Fruit fly (Drosophila melanogaster) whole organism, embryonic: ENCODE measurements around the gene Pep.

ENCODE experiments used
- Antp ChIP-seq: fragments of 200-800 bp; sonication (Bioruptor generic); optimal IDR thresholded peaks from 3 replicates; lab custom pipeline; 2016; ENCODE audit warnings: missing biosample characterization, missing genetic modification characterization
- B-H1 ChIP-seq: fragments of 200-800 bp; sonication (Bioruptor generic); IDR thresholded peaks from 3 replicates; pipeline ENCODE4 v1.3.6; 2022; ENCODE audit warnings: missing biosample characterization, missing genetic modification characterization
- Bteb2 ChIP-seq: fragments of 200-800 bp; sonication (Bioruptor generic); optimal IDR thresholded peaks from 2 replicates; lab custom pipeline; 2016; ENCODE audit warnings: missing biosample characterization, missing genetic modification characterization
- C15 ChIP-seq: fragments of 200-800 bp; sonication (Bioruptor generic); IDR thresholded peaks from 3 replicates; pipeline ENCODE4 v1.3.6; 2022; ENCODE audit warnings: missing biosample characterization, missing genetic modification characterization
- CG10274 ChIP-seq: fragments of 200-800 bp; sonication (Bioruptor generic); optimal IDR thresholded peaks from 3 replicates; lab custom pipeline; 2017; ENCODE audit warnings: missing biosample characterization, mild to moderate bottlenecking, missing genetic modification characterization
- CG11504 ChIP-seq: fragments of 200-800 bp; sonication (Bioruptor generic); optimal IDR thresholded peaks from 3 replicates; lab custom pipeline; 2019; ENCODE audit warnings: missing biosample characterization, mild to moderate bottlenecking, missing genetic modification characterization, moderate library complexity
- CG12391 ChIP-seq: fragments of 200-800 bp; sonication (Bioruptor generic); optimal IDR thresholded peaks from 3 replicates; lab custom pipeline; 2018; ENCODE audit warnings: missing biosample characterization, mild to moderate bottlenecking, missing genetic modification characterization, moderate library complexity
- CG15011 ChIP-seq: fragments of 200-800 bp; sonication (Bioruptor generic); optimal IDR thresholded peaks from 3 replicates; lab custom pipeline; 2018; ENCODE audit warnings: missing biosample characterization, mild to moderate bottlenecking, missing genetic modification characterization
- CG15696 ChIP-seq: fragments of 200-800 bp; sonication (Bioruptor generic); optimal IDR thresholded peaks from 2 replicates; lab custom pipeline; 2019; ENCODE audit warnings: missing biosample characterization, mild to moderate bottlenecking, missing genetic modification characterization, moderate library complexity
- CG1647 ChIP-seq: fragments of 200-800 bp; sonication (Bioruptor generic); optimal IDR thresholded peaks from 3 replicates; lab custom pipeline; 2016; ENCODE audit warnings: missing biosample characterization, missing genetic modification characterization
- CG16813 ChIP-seq: fragments of 200-800 bp; sonication (Bioruptor generic); IDR thresholded peaks from 3 replicates; pipeline ENCODE4 v1.3.6; 2022; ENCODE audit warnings: missing biosample characterization, missing genetic modification characterization; ENCODE audit not compliant: partially characterized antibody
- CG16863 ChIP-seq: fragments of 200-800 bp; sonication (Bioruptor generic); optimal IDR thresholded peaks from 3 replicates; lab custom pipeline; 2016; ENCODE audit warnings: missing biosample characterization, missing genetic modification characterization
- CG17328 ChIP-seq: fragments of 200-800 bp; sonication (Bioruptor generic); IDR thresholded peaks from 2 replicates; pipeline ENCODE4 v1.3.6; 2022; ENCODE audit warnings: missing biosample characterization, missing genetic modification characterization
- CG2129 ChIP-seq: fragments of 200-800 bp; sonication (Bioruptor generic); IDR thresholded peaks from 2 replicates; pipeline ENCODE4 v1.3.6; 2022; ENCODE audit warnings: missing biosample characterization, missing genetic modification characterization; ENCODE audit not compliant: partially characterized antibody
- CG2889 ChIP-seq: fragments of 200-800 bp; sonication (Bioruptor generic); IDR thresholded peaks from 3 replicates; pipeline ENCODE4 v1.3.6; 2022; ENCODE audit warnings: missing biosample characterization, missing genetic modification characterization
- CG33557 ChIP-seq: fragments of 200-800 bp; sonication (Bioruptor generic); optimal IDR thresholded peaks from 2 replicates; lab custom pipeline; 2019; ENCODE audit warnings: missing biosample characterization, mild to moderate bottlenecking, missing genetic modification characterization, moderate library complexity
- CG42726 ChIP-seq: fragments of 200-800 bp; sonication (Bioruptor generic); IDR thresholded peaks from 2 replicates; pipeline ENCODE4 v1.3.6; 2022; ENCODE audit warnings: missing biosample characterization, missing genetic modification characterization; ENCODE audit not compliant: partially characterized antibody
- CG4820 ChIP-seq: fragments of 200-800 bp; sonication (Bioruptor generic); optimal IDR thresholded peaks from 3 replicates; lab custom pipeline; 2016; ENCODE audit warnings: missing biosample characterization, missing genetic modification characterization
- CG6175 ChIP-seq: fragments of 200-800 bp; sonication (Bioruptor generic); IDR thresholded peaks from 3 replicates; pipeline ENCODE4 v1.3.6; 2022; ENCODE audit warnings: missing biosample characterization, missing genetic modification characterization
- CG6683 ChIP-seq: fragments of 200-800 bp; sonication (Bioruptor generic); optimal IDR thresholded peaks from 2 replicates; lab custom pipeline; 2017; ENCODE audit warnings: missing biosample characterization, mild to moderate bottlenecking, missing genetic modification characterization, missing genetic modification reagents
- CG7786 ChIP-seq: fragments of 200-800 bp; sonication (Bioruptor generic); optimal IDR thresholded peaks from 2 replicates; lab custom pipeline; 2016; ENCODE audit warnings: missing biosample characterization, missing genetic modification characterization
- CG9609 ChIP-seq: fragments of 200-800 bp; sonication (Bioruptor generic); optimal IDR thresholded peaks from 3 replicates; lab custom pipeline; 2016; ENCODE audit warnings: missing biosample characterization, missing genetic modification characterization
- CG9876 ChIP-seq: fragments of 200-800 bp; sonication (Bioruptor generic); optimal IDR thresholded peaks from 2 replicates; lab custom pipeline; 2016; ENCODE audit warnings: missing biosample characterization, missing genetic modification characterization
- Camta ChIP-seq: fragments of 200-800 bp; sonication (Bioruptor generic); optimal IDR thresholded peaks from 2 replicates; lab custom pipeline; 2016; ENCODE audit warnings: missing biosample characterization, missing genetic modification characterization
- HHEX ChIP-seq: fragments of 200-800 bp; sonication (Bioruptor generic); optimal IDR thresholded peaks from 3 replicates; lab custom pipeline; 2017; ENCODE audit warnings: missing biosample characterization, mild to moderate bottlenecking, missing genetic modification characterization, missing genetic modification reagents
- Hr78 ChIP-seq, 2 experiments: fragments of 200-800 bp in 1 of 2; fragments of >200 bp in 1 of 2; sonication (Bioruptor generic) in 1 of 2; optimal IDR thresholded peaks; 2 replicates each; lab custom pipeline; 2017 to 2019; ENCODE audit warnings: missing biosample characterization in 2 of 2, missing genetic modification characterization in 2 of 2, mild to moderate bottlenecking in 1 of 2, moderate library complexity in 1 of 2
- Rfx ChIP-seq: fragments of 200-800 bp; sonication (Bioruptor generic); IDR thresholded peaks from 2 replicates; pipeline ENCODE4 v1.3.6; 2022; ENCODE audit warnings: missing biosample characterization, missing genetic modification characterization
- ash1 ChIP-seq: fragments of 200-800 bp; sonication (Bioruptor generic); optimal IDR thresholded peaks from 2 replicates; lab custom pipeline; 2018; ENCODE audit warnings: missing biosample characterization, mild to moderate bottlenecking, missing genetic modification characterization
- cas ChIP-seq: fragments of 200-800 bp; sonication (Bioruptor generic); IDR thresholded peaks from 2 replicates; pipeline ENCODE4 v1.3.6; 2022; ENCODE audit warnings: missing biosample characterization, missing genetic modification characterization
- ci ChIP-seq: fragments of 200-800 bp; sonication (Bioruptor generic); IDR thresholded peaks from 3 replicates; pipeline ENCODE4 v1.3.6; 2022; ENCODE audit warnings: missing biosample characterization, missing genetic modification characterization
- dm ChIP-seq: fragments of 200-800 bp; sonication (Bioruptor generic); optimal IDR thresholded peaks from 3 replicates; lab custom pipeline; 2016; ENCODE audit warnings: missing biosample characterization, missing genetic modification characterization
- dmrt11E ChIP-seq: fragments of 200-800 bp; sonication (Bioruptor generic); optimal IDR thresholded peaks from 3 replicates; lab custom pipeline; 2018; ENCODE audit warnings: missing biosample characterization, mild to moderate bottlenecking, missing genetic modification characterization, moderate library complexity
- esg ChIP-seq: fragments of 200-800 bp; sonication (Bioruptor generic); conservative IDR thresholded peaks from 2 replicates; pipeline ENCODE4 v1.3.6; 2022; ENCODE audit warnings: missing biosample characterization, missing genetic modification characterization
- fd3F ChIP-seq: fragments of 200-800 bp; sonication (Bioruptor generic); optimal IDR thresholded peaks from 2 replicates; lab custom pipeline; 2018; ENCODE audit warnings: missing biosample characterization, mild to moderate bottlenecking, missing genetic modification characterization, moderate library complexity
- fd96Cb ChIP-seq: fragments of 200-800 bp; sonication (Bioruptor generic); optimal IDR thresholded peaks from 2 replicates; lab custom pipeline; 2018; ENCODE audit warnings: missing biosample characterization, mild to moderate bottlenecking, missing genetic modification characterization, moderate library complexity
- hth ChIP-seq: fragments of >200 bp; optimal IDR thresholded peaks from 2 replicates; lab custom pipeline; 2017; ENCODE audit warnings: inconsistent platforms
- ind ChIP-seq: fragments of 200-800 bp; sonication (Bioruptor generic); optimal IDR thresholded peaks from 3 replicates; lab custom pipeline; 2016; ENCODE audit warnings: missing biosample characterization, missing genetic modification characterization
- insv ChIP-seq, 2 experiments: fragments of 200-800 bp; sonication (Bioruptor generic); optimal IDR thresholded peaks; 3 replicates each; lab custom pipeline; 2016 to 2018; ENCODE audit warnings: missing biosample characterization in 2 of 2, missing genetic modification characterization in 2 of 2
- lab ChIP-seq: fragments of 200-800 bp; sonication (Bioruptor generic); optimal IDR thresholded peaks from 3 replicates; lab custom pipeline; 2017; ENCODE audit warnings: missing biosample characterization, missing genetic modification characterization, mild to moderate bottlenecking, moderate library complexity, missing genetic modification reagents
- lbe ChIP-seq: fragments of 200-800 bp; sonication (Bioruptor generic); optimal IDR thresholded peaks from 2 replicates; lab custom pipeline; 2016; ENCODE audit warnings: missing biosample characterization, mild to moderate bottlenecking, missing genetic modification characterization
- nerfin-2 ChIP-seq: fragments of 200-800 bp; sonication (Bioruptor generic); IDR thresholded peaks from 2 replicates; pipeline ENCODE4 v1.3.6; 2022; ENCODE audit warnings: missing biosample characterization, missing genetic modification characterization; ENCODE audit not compliant: partially characterized antibody
- nmo ChIP-seq: fragments of 200-800 bp; sonication (Bioruptor generic); optimal IDR thresholded peaks from 2 replicates; lab custom pipeline; 2018; ENCODE audit warnings: missing biosample characterization, mild to moderate bottlenecking, missing genetic modification characterization, moderate library complexity
- nom ChIP-seq: fragments of 200-800 bp; sonication (Bioruptor generic); optimal IDR thresholded peaks from 2 replicates; lab custom pipeline; 2017; ENCODE audit warnings: missing biosample characterization, missing genetic modification characterization, mild to moderate bottlenecking, moderate library complexity, missing genetic modification reagents
- peb ChIP-seq: fragments of 200-800 bp; sonication (Bioruptor generic); IDR thresholded peaks from 2 replicates; pipeline ENCODE4 v1.3.6; 2022; ENCODE audit warnings: missing biosample characterization, missing genetic modification characterization
- pnt ChIP-seq: fragments of 200-800 bp; sonication (Bioruptor generic); optimal IDR thresholded peaks from 3 replicates; lab custom pipeline; 2016; ENCODE audit warnings: missing biosample characterization, missing genetic modification characterization
- pros ChIP-seq: fragments of 200-800 bp; sonication (Bioruptor generic); optimal IDR thresholded peaks from 3 replicates; lab custom pipeline; 2019; ENCODE audit warnings: missing biosample characterization, mild to moderate bottlenecking, missing genetic modification characterization, moderate library complexity
- slp2 ChIP-seq: fragments of 200-800 bp; sonication (Bioruptor generic); optimal IDR thresholded peaks from 2 replicates; lab custom pipeline; 2016; ENCODE audit warnings: missing biosample characterization, missing genetic modification characterization
- stc ChIP-seq: fragments of 200-800 bp; sonication (Bioruptor generic); IDR thresholded peaks from 2 replicates; pipeline ENCODE4 v1.3.6; 2022; ENCODE audit warnings: missing biosample characterization, missing genetic modification characterization
- ttk ChIP-seq: fragments of 200-800 bp; sonication (Bioruptor generic); IDR thresholded peaks from 2 replicates; pipeline ENCODE4 v2.1.2; 2022; ENCODE audit warnings: missing biosample characterization, missing genetic modification characterization
- zfh2 ChIP-seq: fragments of 200-800 bp; sonication (Bioruptor generic); optimal IDR thresholded peaks from 2 replicates; lab custom pipeline; 2016; ENCODE audit warnings: missing biosample characterization, missing genetic modification characterization

Pep gene

DNA sequence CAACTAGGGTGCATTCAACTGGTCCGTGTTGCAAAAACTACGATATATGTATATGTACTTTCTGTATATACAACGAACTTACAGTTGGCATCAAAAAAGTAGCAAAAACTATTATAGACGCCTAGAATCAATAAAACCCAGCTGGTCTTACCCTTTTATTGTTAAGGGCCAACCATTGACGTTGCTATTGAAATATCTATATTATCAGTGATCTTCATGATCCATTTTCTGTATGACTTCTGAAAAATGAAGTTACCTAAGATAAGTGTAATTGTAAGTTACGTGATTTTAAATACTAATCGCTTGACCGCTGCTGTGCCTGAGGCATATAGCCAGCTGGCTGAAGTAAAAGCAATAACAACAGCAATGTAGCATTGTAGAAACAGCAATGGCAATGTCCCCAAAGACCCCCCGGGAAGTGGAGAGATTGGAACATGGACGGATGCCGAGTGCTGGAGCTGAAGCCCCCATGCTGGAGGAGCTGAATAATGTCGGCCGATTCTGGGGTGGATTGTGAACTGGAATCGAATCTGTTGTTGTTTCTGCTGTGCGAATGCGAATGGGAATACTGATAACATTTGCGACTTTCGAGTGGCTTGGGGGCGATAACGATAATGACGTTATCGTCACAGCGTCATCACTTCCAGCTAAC lies 13.0 kb upstream of the Pep start (continued):
- peak; percentile 32 for TF ChIP-seq Camta (GFP tag; lab: Kevin White, UChicago)
- peak; percentile 42 for TF ChIP-seq CG12391 (tag; lab: Kevin White, UChicago)
- TF ChIP-seq peb (GFP tag; lab: Robert Waterston, UW) = no peak
- no peak for TF ChIP-seq cas
- no peak for TF ChIP-seq CG15011 (GFP tag; lab: Kevin White, UChicago)
- peak; percentile 13; the same call in 1 of the 2 replicates for TF ChIP-seq CG17328
- TF ChIP-seq ttk (GFP tag; lab: Robert Waterston, UW) = no peak
- no peak for TF ChIP-seq esg
- no peak for TF ChIP-seq insv (GFP tag; optimal IDR thresholded peaks at IDR 0.05; lab: Kevin White, UChicago)
- no peak for TF ChIP-seq Hr78 (GFP tag; optimal IDR thresholded peaks at IDR 0.05; lab: Kevin White, UChicago)
- no peak for TF ChIP-seq slp2 (GFP tag; lab: Kevin White, UChicago)
- TF ChIP-seq nerfin-2 (GFP tag; lab: Robert Waterston, UW) = no peak
- TF ChIP-seq CG9609 (GFP tag; lab: Kevin White, UChicago) = no peak
- no peak for TF ChIP-seq hth
- TF ChIP-seq lab (GFP tag; lab: Kevin White, UChicago) = peak; percentile 63
- TF ChIP-seq nom = peak; percentile 71
- TF ChIP-seq fd96Cb (tag; lab: Kevin White, UChicago) = peak; percentile 48
- no peak for TF ChIP-seq CG6175 (GFP tag; lab: Robert Waterston, UW)
- peak; percentile 43; the same call in 1 of the 2 replicates for TF ChIP-seq stc (GFP tag; lab: Robert Waterston, UW)
- no peak for TF ChIP-seq CG42726 (GFP tag; lab: Robert Waterston, UW)
- no peak for TF ChIP-seq C15 (GFP tag; lab: Robert Waterston, UW)
- no peak for TF ChIP-seq CG6683 (GFP tag; lab: Kevin White, UChicago)
- TF ChIP-seq HHEX = peak; percentile 23
- TF ChIP-seq B-H1 (GFP tag; lab: Robert Waterston, UW) = no peak
- no peak for TF ChIP-seq pros (GFP tag; lab: Kevin White, UChicago)
- peak; percentile 64 for TF ChIP-seq CG11504 (tag; lab: Kevin White, UChicago)
- TF ChIP-seq CG4820 (GFP tag; lab: Kevin White, UChicago) = peak; percentile 27
- 0 out of 2 replicates have a peak, but pooled peaks have one; percentile 4 for TF ChIP-seq Rfx (GFP tag; lab: Robert Waterston, UW)
- TF ChIP-seq zfh2 (GFP tag; lab: Kevin White, UChicago) = no peak
- no peak for TF ChIP-seq CG33557
- peak; percentile 49 for TF ChIP-seq nmo (GFP tag; lab: Kevin White, UChicago)
- TF ChIP-seq CG2889 = no peak
- TF ChIP-seq fd3F (GFP tag; lab: Kevin White, UChicago) = peak; percentile 14
- no peak for TF ChIP-seq CG9876
- no peak for TF ChIP-seq CG16863
- TF ChIP-seq CG2129 (GFP tag; lab: Robert Waterston, UW) = no peak
- TF ChIP-seq CG7786 (GFP tag; lab: Kevin White, UChicago) = no peak
- peak; percentile 7 for TF ChIP-seq CG10274 (GFP tag; lab: Kevin White, UChicago)
- peak; percentile 50; the same call in 1 of the 3 replicates for TF ChIP-seq ci (GFP tag; lab: Robert Waterston, UW)
- peak; percentile 45 for TF ChIP-seq dmrt11E
- TF ChIP-seq CG16813 = no peak
- TF ChIP-seq Antp = peak; percentile 4
- TF ChIP-seq lbe (GFP tag; lab: Kevin White, UChicago) = peak; percentile 37
- TF ChIP-seq ash1 = no peak
- peak; percentile 20 for TF ChIP-seq Bteb2 (GFP tag; lab: Kevin White, UChicago)
- TF ChIP-seq dm (GFP tag; lab: Kevin White, UChicago) = peak; percentile 12
- peak; percentile 36 for TF ChIP-seq ind (GFP tag; lab: Kevin White, UChicago)
- TF ChIP-seq CG15696 = peak; percentile 20
- TF ChIP-seq CG1647 (GFP tag; lab: Kevin White, UChicago) = peak; percentile 5
- no peak for TF ChIP-seq pnt (GFP tag; lab: Kevin White, UChicago)
